Worm (Caenorhabditis elegans): Measurements from ENCODE around the gene E03H12.4.
"Not testable (repeated sequence)": the region's sequence is repeated elsewhere in the genome, so short reads cannot be mapped to it uniquely, and the experiment has no call there.

E03H12.4 gene

ce11 chrIV:5005154-5005553, 22.8 kb downstream of the E03H12.4 start:
- TF ChIP-seq C38D4.7 (GFP tag; optimal IDR thresholded peaks at IDR 0.05): no peak
- TF ChIP-seq ceh-48 (tag; optimal IDR thresholded peaks at IDR 0.05): no peak
- TF ChIP-seq K02D7.2 (tag; optimal IDR thresholded peaks at IDR 0.05): no peak
- no peak for TF ChIP-seq ztf-16 (tag; optimal IDR thresholded peaks at IDR 0.05)
- TF ChIP-seq tbx-2 (tag; optimal IDR thresholded peaks at IDR 0.05): no peak
- TF ChIP-seq lim-6 (tag; optimal IDR thresholded peaks at IDR 0.05): no peak
- no peak for TF ChIP-seq ceh-18 (tag; optimal IDR thresholded peaks at IDR 0.05)
- TF ChIP-seq C08G9.2 (tag; optimal IDR thresholded peaks at IDR 0.05): no peak
- no peak for TF ChIP-seq che-1 (tag; optimal IDR thresholded peaks at IDR 0.05)
- TF ChIP-seq npax-4 (tag; optimal IDR thresholded peaks at IDR 0.05): no peak

- no peak for TF ChIP-seq unc-42 (tag; optimal IDR thresholded peaks at IDR 0.05)
- TF ChIP-seq hlh-6 (tag; optimal IDR thresholded peaks at IDR 0.05): no peak
- no peak for TF ChIP-seq ceh-14 (tag; optimal IDR thresholded peaks at IDR 0.05)
- no peak for TF ChIP-seq unc-55 (GFP tag; optimal IDR thresholded peaks at IDR 0.05)
- no peak for TF ChIP-seq nhr-11 (tag; optimal IDR thresholded peaks at IDR 0.05)
- TF ChIP-seq ama-1 (optimal IDR thresholded peaks at IDR 0.05): no peak
- no peak for TF ChIP-seq pat-9 (tag; optimal IDR thresholded peaks at IDR 0.05)
- no peak for TF ChIP-seq pqm-1 (tag; optimal IDR thresholded peaks at IDR 0.05)
- no peak for TF ChIP-seq dve-1 (tag; optimal IDR thresholded peaks at IDR 0.05)
- TF ChIP-seq rnt-1 (tag; optimal IDR thresholded peaks at IDR 0.05): no peak
- TF ChIP-seq mec-3 (tag; optimal IDR thresholded peaks at IDR 0.05; ENCODE audit: borderline replicate concordance): no peak
- no peak for TF ChIP-seq syd-9 (tag; optimal IDR thresholded peaks at IDR 0.05)
- no peak for TF ChIP-seq sox-4 (tag; optimal IDR thresholded peaks at IDR 0.05)
- TF ChIP-seq ref-2 (tag; optimal IDR thresholded peaks at IDR 0.05): no peak
- TF ChIP-seq ceh-24 (tag; optimal IDR thresholded peaks at IDR 0.05): no peak
- no peak for TF ChIP-seq nfya-1 (tag; optimal IDR thresholded peaks at IDR 0.05)
- TF ChIP-seq ceh-30 (tag; optimal IDR thresholded peaks at IDR 0.05): no peak
- TF ChIP-seq sdc-2 (tag; optimal IDR thresholded peaks at IDR 0.05): no peak
- TF ChIP-seq pros-1 (tag; optimal IDR thresholded peaks at IDR 0.05): no peak
- no peak for TF ChIP-seq elt-4 (tag; optimal IDR thresholded peaks at IDR 0.05)
These were observed 26.0 kb downstream of the E03H12.4 start, which contains the start of gene srm-2 for ce11 chrIV:5008378-5008777. Gene srm-2, plus strand, starts transcription at chrIV:5008678.

ce11 chrIV:5012241-5012640, 29.8 kb downstream of the E03H12.4 start, which contains the start of gene srm-1:
Gene srm-1, plus strand, starts transcription at chrIV:5012541.
- no peak for TF ChIP-seq eyg-1 (tag; optimal IDR thresholded peaks at IDR 0.05)
- no peak for TF ChIP-seq F13H6.1 (tag; optimal IDR thresholded peaks at IDR 0.05)
- TF ChIP-seq ceh-19 (GFP tag; optimal IDR thresholded peaks at IDR 0.05): no peak
- TF ChIP-seq sox-4 (tag; optimal IDR thresholded peaks at IDR 0.05): no peak
- no peak for TF ChIP-seq fkh-6 (tag; optimal IDR thresholded peaks at IDR 0.05)
- no peak for TF ChIP-seq che-1 (tag; optimal IDR thresholded peaks at IDR 0.05)
- TF ChIP-seq madf-2 (tag; optimal IDR thresholded peaks at IDR 0.05): no peak
- TF ChIP-seq ets-4 (tag; optimal IDR thresholded peaks at IDR 0.05): no peak
- no peak for TF ChIP-seq pha-4 (tag; optimal IDR thresholded peaks at IDR 0.05)

- not testable (repeated sequence) for TF ChIP-seq Y22D7AL.16, unc-42, odd-2 (tag; optimal IDR thresholded peaks at IDR 0.05)
These were observed 34.1 kb downstream of the E03H12.4 start, which contains the start of gene ssq-4 for ce11 chrIV:5016461-5016860. Gene ssq-4, plus strand, starts transcription at chrIV:5016479.

All from whole organism, late embryonic.